Fruit fly (Drosophila melanogaster) whole organism, wandering third instar larva: ENCODE results near the gene CG33722.

Experiments used
- CG32264 ChIP-seq: fragments of 200-800 bp; sonication (Bioruptor generic); optimal IDR thresholded peaks from 2 replicates; lab custom pipeline; 2016; ENCODE audit warnings: missing biosample characterization, missing genetic modification characterization
- CG9705 ChIP-seq: fragments of 200-800 bp; sonication (Bioruptor generic); optimal IDR thresholded peaks from 2 replicates; lab custom pipeline; 2018; ENCODE audit warnings: missing biosample characterization, mild to moderate bottlenecking, missing genetic modification characterization
- CrebA ChIP-seq: fragments of 200-800 bp; sonication (Bioruptor generic); optimal IDR thresholded peaks from 2 replicates; lab custom pipeline; 2016; ENCODE audit warnings: missing biosample characterization, mild to moderate bottlenecking, missing genetic modification characterization, borderline replicate concordance
- Dfd ChIP-seq: fragments of >200 bp; optimal IDR thresholded peaks from 2 replicates; lab custom pipeline; 2017; ENCODE audit warnings: missing biosample characterization, missing genetic modification characterization
- Dif ChIP-seq: fragments of 200-275, 200-300 bp; sonication (Bioruptor generic); optimal IDR thresholded peaks from 2 replicates; lab custom pipeline; 2018; ENCODE audit warnings: missing biosample characterization, missing genetic modification characterization; ENCODE audit not compliant: partially characterized antibody
- GATAd ChIP-seq: sonication (Bioruptor generic); optimal IDR thresholded peaks from 2 replicates; lab custom pipeline; 2016; ENCODE audit warnings: missing biosample characterization, missing genetic modification characterization
- HLH106 ChIP-seq: fragments of 200-800 bp; optimal IDR thresholded peaks from 3 replicates; lab custom pipeline; 2019; ENCODE audit warnings: missing biosample characterization, mild to moderate bottlenecking, missing genetic modification characterization, moderate library complexity
- Hnf4 ChIP-seq: fragments of 200-800 bp; sonication (Bioruptor generic); optimal IDR thresholded peaks from 2 replicates; lab custom pipeline; 2016; ENCODE audit warnings: missing biosample characterization, mild to moderate bottlenecking, missing genetic modification characterization
- Hr78 ChIP-seq: fragments of >200 bp; optimal IDR thresholded peaks from 2 replicates; lab custom pipeline; 2017; ENCODE audit warnings: missing biosample characterization, missing genetic modification characterization
- Hr83 ChIP-seq: fragments of 200-300 bp; sonication (Bioruptor generic); optimal IDR thresholded peaks from 2 replicates; lab custom pipeline; 2016; ENCODE audit warnings: missing biosample characterization, mild to moderate bottlenecking, missing genetic modification characterization, moderate library complexity; ENCODE audit not compliant: poor library complexity, severe bottlenecking
- OdsH ChIP-seq: fragments of 200-800 bp; sonication (Bioruptor generic); optimal IDR thresholded peaks from 2 replicates; lab custom pipeline; 2016; ENCODE audit warnings: missing biosample characterization, mild to moderate bottlenecking, missing genetic modification characterization
- Rel ChIP-seq, 2 experiments: fragments of 200-800 bp; sonication (Bioruptor generic) in 1 of 2; optimal IDR thresholded peaks; 2 replicates in 1 of 2; 3 replicates in 1 of 2; lab custom pipeline; 2016 to 2019; ENCODE audit warnings: mild to moderate bottlenecking in 2 of 2, missing biosample characterization in 2 of 2, missing genetic modification characterization in 2 of 2, moderate library complexity in 1 of 2
- Sp1 ChIP-seq: fragments of 200-800 bp; sonication (Bioruptor generic); optimal IDR thresholded peaks from 3 replicates; lab custom pipeline; 2019; ENCODE audit warnings: missing biosample characterization, mild to moderate bottlenecking, missing genetic modification characterization, moderate library complexity
- Vsx2 ChIP-seq: fragments of 200-300, 225-300 bp; sonication (Bioruptor generic); optimal IDR thresholded peaks from 2 replicates; lab custom pipeline; 2018; ENCODE audit warnings: missing biosample characterization, missing genetic modification characterization; ENCODE audit not compliant: partially characterized antibody
- br ChIP-seq: fragments of 200-800 bp; sonication (Bioruptor generic); optimal IDR thresholded peaks from 2 replicates; lab custom pipeline; 2016; ENCODE audit warnings: missing biosample characterization, missing genetic modification characterization
- brk ChIP-seq: fragments of 200-800 bp; sonication (Bioruptor generic); optimal IDR thresholded peaks from 2 replicates; lab custom pipeline; 2016; ENCODE audit warnings: missing biosample characterization, mild to moderate bottlenecking, missing genetic modification characterization
- dl ChIP-seq, 2 experiments: fragments of 175-275, 200-275 bp in 1 of 2; fragments of 200-275 bp in 1 of 2; sonication (Bioruptor generic); optimal IDR thresholded peaks; lab custom pipeline; 2018; ENCODE audit warnings: mild to moderate bottlenecking in 2 of 2, missing biosample characterization in 2 of 2, missing genetic modification characterization in 2 of 2, moderate library complexity in 2 of 2; ENCODE audit not compliant: partially characterized antibody in 2 of 2, insufficient read depth in 1 of 2
- dmrt93B ChIP-seq: fragments of 200-800 bp; sonication (Bioruptor generic); optimal IDR thresholded peaks from 2 replicates; lab custom pipeline; 2018; ENCODE audit warnings: missing biosample characterization, mild to moderate bottlenecking, missing genetic modification characterization
- dsf ChIP-seq: sonication (Bioruptor generic); optimal IDR thresholded peaks from 2 replicates; lab custom pipeline; 2016; ENCODE audit warnings: missing biosample characterization, missing genetic modification characterization, borderline replicate concordance
- foxo ChIP-seq, 2 experiments: fragments of 200-800 bp; sonication (Bioruptor generic); optimal IDR thresholded peaks; 2 replicates in 1 of 2; 3 replicates in 1 of 2; lab custom pipeline; 2016 to 2017; ENCODE audit warnings: missing biosample characterization in 2 of 2, missing genetic modification characterization in 2 of 2
- h ChIP-seq: fragments of 200-800 bp; sonication (Bioruptor generic); optimal IDR thresholded peaks from 3 replicates; lab custom pipeline; 2016; ENCODE audit warnings: missing biosample characterization, mild to moderate bottlenecking, missing genetic modification characterization
- jim ChIP-seq: fragments of 175-275, 200-325 bp; sonication (Bioruptor generic); optimal IDR thresholded peaks from 2 replicates; lab custom pipeline; 2016; ENCODE audit warnings: missing biosample characterization, mild to moderate bottlenecking, missing genetic modification characterization
- lola ChIP-seq: fragments of >200 bp; optimal IDR thresholded peaks from 2 replicates; lab custom pipeline; 2017; ENCODE audit warnings: missing biosample characterization, missing genetic modification characterization
- pan ChIP-seq: fragments of >200 bp; optimal IDR thresholded peaks from 2 replicates; lab custom pipeline; 2017
- psq ChIP-seq: fragments of 200-800 bp; sonication (Bioruptor generic); optimal IDR thresholded peaks from 3 replicates; lab custom pipeline; 2017; ENCODE audit warnings: missing biosample characterization, mild to moderate bottlenecking, missing genetic modification characterization, moderate library complexity
- rgr ChIP-seq: fragments of 200-800 bp; sonication (Bioruptor generic); optimal IDR thresholded peaks from 3 replicates; lab custom pipeline; 2016; ENCODE audit warnings: missing biosample characterization, mild to moderate bottlenecking, missing genetic modification characterization
- sage ChIP-seq: fragments of 200-800 bp; sonication (Bioruptor generic); optimal IDR thresholded peaks from 2 replicates; lab custom pipeline; 2016; ENCODE audit warnings: missing biosample characterization, mild to moderate bottlenecking, missing genetic modification characterization
- sv ChIP-seq: fragments of 200-800 bp; sonication (Bioruptor generic); optimal IDR thresholded peaks from 3 replicates; lab custom pipeline; 2016; ENCODE audit warnings: missing biosample characterization, missing genetic modification characterization
- tai ChIP-seq: sonication (Bioruptor generic); optimal IDR thresholded peaks from 2 replicates; lab custom pipeline; 2016; ENCODE audit warnings: missing biosample characterization, missing genetic modification characterization
- usp ChIP-seq: fragments of >200 bp; optimal IDR thresholded peaks from 2 replicates; lab custom pipeline; 2017; ENCODE audit warnings: missing biosample characterization, missing genetic modification characterization
- woc ChIP-seq: sonication (Bioruptor generic); optimal IDR thresholded peaks from 2 replicates; lab custom pipeline; 2016; ENCODE audit warnings: missing biosample characterization, mild to moderate bottlenecking, missing genetic modification characterization

Gene CG33722

DNA sequence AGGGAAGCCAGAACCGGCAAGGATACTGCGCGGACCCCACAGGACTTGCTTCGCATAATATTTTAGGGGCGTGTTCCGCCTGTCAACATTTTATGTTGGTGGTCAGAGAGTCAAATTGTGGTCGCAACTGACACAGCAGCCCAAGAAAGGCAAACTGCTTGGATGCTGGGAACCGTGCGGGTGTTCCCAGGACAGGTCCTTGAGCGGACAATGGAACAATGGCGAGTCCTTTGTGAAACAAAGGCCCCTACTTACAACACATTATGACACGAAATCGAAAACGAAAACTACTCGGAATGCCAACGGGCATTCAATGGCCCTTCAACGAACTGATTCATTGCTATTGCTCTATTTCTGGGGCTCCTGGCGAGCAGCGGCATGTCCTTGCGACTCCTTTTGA, 40.4 kb downstream of the CG33722 start:
- TF ChIP-seq OdsH (GFP tag; lab: Kevin White, UChicago) (no peak), Hr78 (no peak), Hnf4 (no peak), CG32264 (GFP tag; lab: Kevin White, UChicago) (no peak), psq (GFP tag; lab: Kevin White, UChicago) (no peak), lola (GFP tag; lab: Kevin White, UChicago) (no peak), GATAd (no peak), usp (GFP tag; lab: Kevin White, UChicago) (no peak), Dfd (GFP tag; lab: Kevin White, UChicago) (no peak), sv (GFP tag; lab: Kevin White, UChicago) (no peak), Vsx2 (no peak), brk (GFP tag; lab: Kevin White, UChicago) (no peak), Rel (GFP tag; optimal IDR thresholded peaks at IDR 0.05; lab: Kevin White, UChicago) (no peak), Rel (tag; optimal IDR thresholded peaks at IDR 0.05; lab: Kevin White, UChicago) (no peak), tai (GFP tag; lab: Kevin White, UChicago) (no peak), foxo (GFP tag; optimal IDR thresholded peaks at IDR 0.05; lab: Kevin White, UChicago) (no peak), dsf (GFP tag; lab: Kevin White, UChicago) (no peak), br (GFP tag; lab: Kevin White, UChicago) (no peak), rgr (GFP tag; lab: Kevin White, UChicago) (no peak), Sp1 (GFP tag; lab: Kevin White, UChicago) (no peak), h (GFP tag; lab: Kevin White, UChicago) (no peak)

DNA sequence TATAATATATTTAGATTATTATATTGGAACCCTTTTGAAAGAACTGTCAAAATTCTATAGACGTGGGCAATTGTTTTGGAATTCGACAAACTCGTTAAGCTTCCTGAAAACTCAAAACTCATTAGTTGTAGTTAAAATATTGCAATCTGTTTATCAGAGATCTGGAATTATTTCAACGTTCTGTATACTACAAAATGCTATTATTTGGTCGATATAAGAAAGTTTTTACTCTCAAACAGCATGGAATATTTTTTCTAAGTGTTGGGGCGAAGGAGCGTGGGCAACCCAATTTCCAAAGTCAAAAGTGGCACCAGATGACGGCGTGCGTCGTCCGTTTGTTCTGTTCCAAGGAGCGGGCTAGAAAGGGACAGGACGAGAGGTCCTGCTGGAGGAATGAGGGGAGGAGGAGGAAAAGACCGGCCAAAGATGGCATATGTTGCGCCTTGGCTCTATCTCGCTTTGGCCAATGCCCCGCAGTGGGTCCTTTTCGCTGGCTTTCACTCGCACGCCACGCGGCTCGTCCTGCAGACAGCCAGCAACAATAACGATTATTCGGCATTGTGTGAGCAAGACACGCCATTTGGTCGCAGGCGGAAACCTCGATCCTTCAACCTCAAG, 42.0 kb downstream of the CG33722 start:
- TF ChIP-seq psq (GFP tag; lab: Kevin White, UChicago), result no peak
- TF ChIP-seq Hnf4, result no peak
- TF ChIP-seq lola (GFP tag; lab: Kevin White, UChicago), result no peak
- no peak for TF ChIP-seq CG9705 (GFP tag; lab: Kevin White, UChicago)
- TF ChIP-seq pan (lab: Kevin White, UChicago), result no peak
- TF ChIP-seq dl (GFP tag; optimal IDR thresholded peaks at IDR 0.05; lab: Kevin White, UChicago; ENCODE audit: insufficient read depth in 1 of 2, partially characterized antibody in 2 of 2), result no peak
- no peak for TF ChIP-seq sage (GFP tag; lab: Kevin White, UChicago)
- TF ChIP-seq dsf (GFP tag; lab: Kevin White, UChicago), result no peak
- TF ChIP-seq, all 38 proteins: peak for 0

- TF ChIP-seq dmrt93B (GFP tag; lab: Kevin White, UChicago) (no peak), Rel (GFP tag; optimal IDR thresholded peaks at IDR 0.05; lab: Kevin White, UChicago) (no peak), Rel (tag; optimal IDR thresholded peaks at IDR 0.05; lab: Kevin White, UChicago) (peak; percentile 90)
These were observed 43.8 kb downstream of the CG33722 start, which contains the start of gene Nazo for dm6 chr3R:8287697-8288096. TSS of gene Nazo (plus strand) at chr3R:8287876.

- no peak for TF ChIP-seq Hr78
- no peak for TF ChIP-seq CrebA (GFP tag; lab: Kevin White, UChicago)
- no peak for TF ChIP-seq Dfd (GFP tag; lab: Kevin White, UChicago)
These were observed 44.9 kb downstream of the CG33722 start for dm6 chr3R:8288790-8289189.

dm6 chr3R:8290478-8290877, 46.6 kb downstream of the CG33722 start, which contains the start of gene CG11672:
TSS of gene CG11672 (minus strand) at chr3R:8290578.
- TF ChIP-seq tai (GFP tag; lab: Kevin White, UChicago) (no peak), dmrt93B (GFP tag; lab: Kevin White, UChicago) (no peak), br (GFP tag; lab: Kevin White, UChicago) (no peak), Hnf4 (no peak), h (GFP tag; lab: Kevin White, UChicago) (no peak), GATAd (no peak), woc (GFP tag; lab: Kevin White, UChicago) (no peak), jim (no peak), HLH106 (tag; lab: Kevin White, UChicago) (no peak), psq (GFP tag; lab: Kevin White, UChicago) (no peak), Hr83 (GFP tag; lab: Kevin White, UChicago) (no peak), OdsH (GFP tag; lab: Kevin White, UChicago) (no peak), usp (GFP tag; lab: Kevin White, UChicago) (no peak), lola (GFP tag; lab: Kevin White, UChicago) (no peak), Dif (GFP tag; lab: Kevin White, UChicago) (no peak), sage (GFP tag; lab: Kevin White, UChicago) (no peak)
